Worm (Caenorhabditis elegans) whole organism, early embryonic: ENCODE results near the gene F16B12.6.

Experiments used
- aly-1 ChIP-seq: sonication (generic microtip); optimal IDR thresholded peaks from 2 replicates; lab custom pipeline; 2016; ENCODE audit warnings: missing genetic modification characterization, missing compliant biosample characterization
- flt-1 ChIP-seq: fragments of 200-800 bp; sonication (Bioruptor generic); IDR thresholded peaks from 2 replicates; pipeline ENCODE4 v1.3.6; 2022; ENCODE audit warnings: missing genetic modification characterization, missing compliant biosample characterization
- hnd-1 ChIP-seq: sonication (generic microtip); optimal IDR thresholded peaks from 2 replicates; lab custom pipeline; 2016; ENCODE audit warnings: missing genetic modification characterization, missing compliant biosample characterization
- pes-1 ChIP-seq: fragments of 200-800 bp; sonication (Bioruptor generic); IDR thresholded peaks from 2 replicates; pipeline ENCODE4 v1.3.6; 2022; ENCODE audit warnings: missing genetic modification reagents, missing genetic modification characterization, missing compliant biosample characterization
- tbx-37 ChIP-seq: fragments of 200-800 bp; sonication (Bioruptor generic); conservative IDR thresholded peaks from 2 replicates; pipeline ENCODE4 v1.3.6; 2022; ENCODE audit warnings: missing genetic modification reagents, missing genetic modification characterization, missing compliant biosample characterization

ce11 chrX:14069528-14069927 lies 32.6 kb upstream of the F16B12.6 start:
- TF ChIP-seq pes-1 (GFP tag; lab: Robert Waterston, UW) (no peak), flt-1 (no peak), tbx-37 (GFP tag; lab: Robert Waterston, UW) (no peak), hnd-1 (no peak), aly-1 (tag; lab: Kevin White, UChicago) (no peak)
